Worm (Caenorhabditis elegans) whole organism, mixed stage, embryonic: ENCODE results near the gene F56C9.10.

ENCODE experiments used
- ceh-83 ChIP-seq: fragments of 200-800 bp; sonication (Bioruptor generic); optimal IDR thresholded peaks from 2 replicates; lab custom pipeline; 2018; ENCODE audit warnings: mild to moderate bottlenecking, missing genetic modification characterization, missing compliant biosample characterization
- lsy-2 ChIP-seq: fragments of 150-350 bp; optimal IDR thresholded peaks from 2 replicates; lab custom pipeline; 2014; ENCODE audit warnings: missing biosample characterization, missing genetic modification characterization
- pha-4 ChIP-seq: fragments of 150-350 bp; optimal IDR thresholded peaks from 2 replicates; lab custom pipeline; 2018; ENCODE audit warnings: missing biosample characterization, missing genetic modification reagents, missing genetic modification characterization
- snpc-4 ChIP-seq: fragments of 150-350 bp; optimal IDR thresholded peaks from 2 replicates; lab custom pipeline; 2014; ENCODE audit warnings: missing biosample characterization, missing genetic modification characterization
- ztf-11 ChIP-seq: fragments of 150-350 bp; optimal IDR thresholded peaks from 2 replicates; lab custom pipeline; 2014; ENCODE audit warnings: missing biosample characterization, missing genetic modification characterization

ce11 chrIII:7322018-7322417 is 13.1 kb downstream of the F56C9.10 start:
- TF ChIP-seq pha-4 (tag; lab: Kevin White, UChicago) (peak; percentile 79), ztf-11 (tag; lab: Kevin White, UChicago) (no peak), ceh-83 (GFP tag; lab: Kevin White, UChicago) (no peak), snpc-4 (tag; lab: Kevin White, UChicago) (no peak), lsy-2 (tag; lab: Kevin White, UChicago) (no peak)
